Fruit fly (Drosophila melanogaster): ENCODE measurements around the gene Diedel.

Diedel gene

dm6 chr3R:29516766-29517165, 23.1 kb downstream of the Diedel start:
- no peak for TF ChIP-seq insv (optimal IDR thresholded peaks at IDR 0.05)
- no peak for TF ChIP-seq ttk (optimal IDR thresholded peaks at IDR 0.05)
- no peak for TF ChIP-seq psq (optimal IDR thresholded peaks at IDR 0.05)
- TF ChIP-seq h (optimal IDR thresholded peaks at IDR 0.05), result no peak
- TF ChIP-seq Myc (optimal IDR thresholded peaks at IDR 0.05), result no peak
- TF ChIP-seq Sin3A (optimal IDR thresholded peaks at IDR 0.05), result no peak

dm6 chr3R:29517923-29518322, 24.3 kb downstream of the Diedel start:
- TF ChIP-seq h (optimal IDR thresholded peaks at IDR 0.05) (no peak), psq (optimal IDR thresholded peaks at IDR 0.05) (no peak), insv (optimal IDR thresholded peaks at IDR 0.05) (no peak), ttk (optimal IDR thresholded peaks at IDR 0.05) (no peak), Myc (optimal IDR thresholded peaks at IDR 0.05) (no peak), Sin3A (optimal IDR thresholded peaks at IDR 0.05) (no peak)

DNA sequence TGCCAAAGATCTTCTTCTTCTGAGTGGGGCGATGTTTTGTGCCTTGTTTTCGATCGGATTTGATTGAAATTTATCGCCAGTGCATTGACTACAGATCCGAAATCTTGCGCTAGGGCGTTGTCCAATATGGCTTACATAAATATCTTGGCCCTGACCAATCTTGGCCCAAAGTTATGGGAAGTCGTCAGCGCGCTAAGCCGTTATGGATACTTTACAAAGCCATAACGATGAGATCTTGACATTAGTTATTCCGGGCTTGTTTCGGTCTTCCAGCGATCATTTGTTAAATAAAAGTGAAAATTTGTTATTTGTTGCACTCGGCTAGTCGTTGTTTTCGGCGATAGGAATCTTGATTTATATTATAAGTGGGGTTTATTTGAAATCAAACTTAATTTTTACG, 24.8 kb downstream of the Diedel start:
- TF ChIP-seq insv (optimal IDR thresholded peaks at IDR 0.05) (no peak), Sin3A (optimal IDR thresholded peaks at IDR 0.05) (no peak), Myc (optimal IDR thresholded peaks at IDR 0.05) (no peak), psq (optimal IDR thresholded peaks at IDR 0.05) (no peak), ttk (optimal IDR thresholded peaks at IDR 0.05) (no peak), h (optimal IDR thresholded peaks at IDR 0.05) (no peak)

DNA sequence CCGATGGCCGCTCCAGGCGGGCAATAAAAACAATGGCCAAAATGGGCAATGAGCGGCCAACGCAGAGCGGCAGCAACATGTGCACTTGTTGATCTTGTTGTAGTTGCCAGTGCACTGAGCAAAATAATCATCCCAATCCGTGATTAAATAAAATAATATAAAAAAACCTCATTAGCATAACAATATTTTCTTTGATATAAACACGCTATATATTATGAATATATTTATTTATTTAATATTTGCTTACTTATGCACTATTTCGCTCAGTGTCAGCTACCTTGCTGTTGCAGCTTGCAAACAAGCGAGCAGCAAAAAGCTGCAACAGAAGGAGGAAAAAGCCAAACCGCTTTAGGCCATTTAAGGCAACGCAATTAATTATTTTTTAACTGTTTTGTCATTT, 25.7 kb downstream of the Diedel start:
- TF ChIP-seq h (optimal IDR thresholded peaks at IDR 0.05) (no peak), Myc (optimal IDR thresholded peaks at IDR 0.05) (no peak), insv (optimal IDR thresholded peaks at IDR 0.05) (no peak), ttk (optimal IDR thresholded peaks at IDR 0.05) (no peak), Sin3A (optimal IDR thresholded peaks at IDR 0.05) (no peak)

DNA sequence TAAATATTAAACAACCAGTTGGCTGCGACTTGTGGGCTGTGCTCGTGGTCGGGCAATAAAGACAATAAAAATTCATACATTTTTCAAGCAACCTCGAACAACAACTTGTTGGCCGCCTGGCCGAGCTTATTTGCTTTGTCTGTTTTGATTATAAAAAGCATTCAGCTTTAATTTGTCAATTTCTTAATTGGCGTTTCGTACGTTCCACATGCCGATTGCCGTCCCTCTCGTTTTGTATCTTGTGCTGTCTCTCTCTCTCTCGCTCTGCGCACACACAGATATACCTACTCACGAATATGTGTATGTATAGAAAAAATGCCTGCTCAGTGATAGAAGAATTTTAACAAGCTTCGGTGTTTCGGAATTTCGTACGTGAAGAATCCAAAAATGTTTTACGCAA, 26.6 kb downstream of the Diedel start:
- no peak for TF ChIP-seq Sin3A (optimal IDR thresholded peaks at IDR 0.05)
- TF ChIP-seq ttk (optimal IDR thresholded peaks at IDR 0.05), result no peak
- TF ChIP-seq psq (optimal IDR thresholded peaks at IDR 0.05), result no peak
- no peak for TF ChIP-seq Myc (optimal IDR thresholded peaks at IDR 0.05)
- no peak for TF ChIP-seq h (optimal IDR thresholded peaks at IDR 0.05)
- no peak for TF ChIP-seq insv (optimal IDR thresholded peaks at IDR 0.05)

dm6 chr3R:29522164-29522563, 28.5 kb downstream of the Diedel start:
- TF ChIP-seq ttk (optimal IDR thresholded peaks at IDR 0.05) (no peak), psq (optimal IDR thresholded peaks at IDR 0.05) (no peak), Myc (optimal IDR thresholded peaks at IDR 0.05) (no peak), Sin3A (optimal IDR thresholded peaks at IDR 0.05) (no peak), insv (optimal IDR thresholded peaks at IDR 0.05) (no peak)

DNA sequence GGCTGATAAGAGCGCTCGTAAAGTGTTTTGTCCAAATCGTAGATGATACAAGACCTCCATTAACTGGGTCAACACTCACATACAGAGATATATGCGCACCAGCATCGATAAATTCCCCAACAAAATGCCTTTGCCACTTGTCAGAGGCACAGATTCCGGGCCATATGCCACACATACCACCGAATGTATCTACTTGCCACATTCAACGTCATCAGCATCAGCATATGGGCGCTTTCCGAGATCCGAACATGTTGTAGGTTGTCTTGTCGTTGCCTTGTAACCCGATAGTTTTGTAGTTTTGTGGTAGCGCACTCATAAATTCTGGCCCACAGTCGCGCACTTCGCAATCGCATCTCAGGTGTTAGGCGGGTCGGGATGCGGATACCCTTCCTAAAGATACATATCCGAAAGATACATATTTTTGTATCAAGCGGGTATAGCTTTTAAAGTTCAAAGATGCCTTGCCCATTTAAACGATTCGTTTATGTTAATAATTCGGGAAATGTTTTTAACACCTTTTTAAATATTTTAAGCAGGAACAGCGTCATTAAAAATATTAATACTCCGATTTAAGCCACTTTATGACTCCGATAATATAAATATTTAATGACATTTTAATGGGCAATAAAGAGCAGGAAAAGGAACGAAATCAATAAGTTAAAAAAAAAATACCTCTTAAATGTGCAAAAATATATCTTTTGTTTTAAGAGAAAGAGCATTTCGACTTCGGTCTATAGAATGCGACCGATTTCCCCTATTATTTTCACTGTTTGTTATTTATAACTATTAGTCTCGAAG, 30.5 kb downstream of the Diedel start:
- TF ChIP-seq insv (optimal IDR thresholded peaks at IDR 0.05) (no peak), Myc (optimal IDR thresholded peaks at IDR 0.05) (no peak), Sin3A (optimal IDR thresholded peaks at IDR 0.05) (no peak), psq (optimal IDR thresholded peaks at IDR 0.05) (no peak), h (optimal IDR thresholded peaks at IDR 0.05) (no peak), ttk (optimal IDR thresholded peaks at IDR 0.05) (no peak)

DNA sequence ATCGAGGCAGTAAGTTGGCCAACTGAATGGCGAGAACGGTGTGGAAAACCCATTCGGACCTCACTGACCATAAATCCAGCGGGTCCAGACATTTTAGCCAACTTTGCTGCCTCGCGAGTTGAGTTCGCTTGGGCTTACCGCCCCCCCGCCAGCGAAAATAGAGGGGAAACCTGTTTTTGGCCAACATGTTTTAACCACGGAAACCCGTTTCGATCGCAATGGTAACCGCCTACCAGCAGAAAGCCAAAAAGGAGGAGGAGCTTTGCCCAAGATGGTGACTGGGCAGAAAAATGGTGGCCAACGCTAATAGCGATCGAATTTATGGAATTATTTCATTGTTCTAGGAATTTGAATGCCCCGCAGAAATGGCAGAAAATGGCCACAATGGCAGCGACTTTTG, 32.9 kb downstream of the Diedel start:
- no peak for TF ChIP-seq Myc (optimal IDR thresholded peaks at IDR 0.05)
- TF ChIP-seq Sin3A (optimal IDR thresholded peaks at IDR 0.05), result no peak
- no peak for TF ChIP-seq psq (optimal IDR thresholded peaks at IDR 0.05)
- no peak for TF ChIP-seq insv (optimal IDR thresholded peaks at IDR 0.05)
- TF ChIP-seq h (optimal IDR thresholded peaks at IDR 0.05), result no peak
- TF ChIP-seq ttk (optimal IDR thresholded peaks at IDR 0.05), result no peak

DNA sequence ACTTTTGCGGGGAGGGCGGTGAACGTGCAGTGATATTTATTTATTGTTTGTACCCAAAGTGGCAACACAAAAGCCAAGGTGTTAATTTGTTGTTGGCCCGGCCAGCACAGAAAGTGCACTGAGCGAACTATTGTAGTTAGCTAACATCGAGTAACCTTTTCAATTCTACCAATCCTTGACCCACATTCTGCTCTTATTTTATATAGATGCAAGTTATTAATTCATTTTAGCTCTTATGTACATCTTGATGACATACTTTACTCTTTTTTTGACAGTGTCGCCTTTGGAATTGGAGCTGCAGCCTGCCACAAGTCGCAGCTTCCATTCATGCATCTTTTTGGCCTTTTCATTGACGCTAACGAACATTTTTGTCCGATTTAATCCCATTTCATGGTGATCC, 44.8 kb downstream of the Diedel start:
- TF ChIP-seq psq (optimal IDR thresholded peaks at IDR 0.05) (no peak), insv (optimal IDR thresholded peaks at IDR 0.05) (no peak)

dm6 chr3R:29540948-29541741, 47.5 kb downstream of the Diedel start:
- TF ChIP-seq Sin3A (optimal IDR thresholded peaks at IDR 0.05) (no peak), psq (optimal IDR thresholded peaks at IDR 0.05) (no peak), Myc (optimal IDR thresholded peaks at IDR 0.05) (no peak)

Data from Kc167 (cell line).